Fruit fly (Drosophila melanogaster) whole organism, larva: ENCODE data around the gene CG4022.
A peak's percentile ranks its signal among the peaks of the same experiment; 100 is the strongest.

Experiments used
- noc ChIP-seq: fragments of 200-800 bp; sonication (Bioruptor generic); optimal IDR thresholded peaks from 3 replicates; lab custom pipeline; 2019; ENCODE audit warnings: missing biosample characterization, mild to moderate bottlenecking, missing genetic modification characterization, moderate library complexity

The CG4022 gene

DNA sequence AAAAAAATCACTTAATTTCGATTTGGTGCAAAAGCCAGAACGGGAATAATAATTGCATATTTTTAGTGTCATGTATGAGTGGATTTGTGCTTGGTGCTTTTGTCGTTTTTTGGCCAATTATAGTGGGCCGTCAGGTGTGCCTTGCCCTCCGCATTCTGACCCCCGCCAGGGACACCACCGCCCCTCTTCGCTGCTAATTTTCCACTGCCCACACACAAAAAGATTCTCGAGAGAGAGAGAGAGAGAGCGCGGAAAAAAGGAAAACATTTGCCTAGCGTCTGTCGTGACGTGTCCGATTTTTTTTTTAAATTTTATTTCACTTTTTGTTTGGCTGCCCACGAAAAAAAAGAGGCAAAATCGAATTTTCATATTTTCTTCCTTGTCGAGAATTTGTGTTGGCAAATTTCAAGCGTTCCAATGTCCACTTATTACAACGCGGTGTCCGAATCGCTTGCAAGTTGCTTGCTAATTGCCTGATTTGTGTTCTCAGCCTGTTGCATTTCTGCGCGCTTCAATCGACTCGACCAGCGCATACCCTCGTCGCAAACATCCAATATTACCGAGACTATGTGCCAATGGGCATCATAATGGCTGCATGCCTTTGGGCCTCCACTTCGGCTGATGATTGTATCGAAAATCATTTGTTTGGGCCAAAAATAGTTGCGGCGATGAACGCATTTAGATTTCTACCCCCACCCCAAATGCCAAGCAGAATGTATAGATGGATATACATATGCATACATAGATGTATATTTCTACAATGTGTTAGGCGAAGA, 21.4 kb upstream of the CG4022 start:
- TF ChIP-seq noc (tag; lab: Kevin White, UChicago) = no peak

DNA sequence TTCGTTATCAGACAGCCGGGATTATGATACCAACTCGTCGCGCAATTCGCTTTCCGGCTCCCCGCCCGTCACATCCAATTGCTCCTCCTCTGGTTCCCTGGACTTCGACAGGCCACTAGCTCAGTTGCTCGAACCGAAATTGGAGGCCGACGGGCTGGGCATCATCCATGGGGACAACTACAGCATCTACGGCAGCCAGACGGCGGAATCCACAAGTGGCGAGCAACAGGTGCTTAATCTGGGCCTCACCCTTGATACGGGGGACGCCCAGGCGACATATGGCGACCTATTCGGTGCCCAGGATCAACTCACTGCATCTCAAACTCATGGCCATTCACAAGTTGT, 19.9 kb upstream of the CG4022 start:
- no peak for TF ChIP-seq noc (tag; lab: Kevin White, UChicago)

DNA sequence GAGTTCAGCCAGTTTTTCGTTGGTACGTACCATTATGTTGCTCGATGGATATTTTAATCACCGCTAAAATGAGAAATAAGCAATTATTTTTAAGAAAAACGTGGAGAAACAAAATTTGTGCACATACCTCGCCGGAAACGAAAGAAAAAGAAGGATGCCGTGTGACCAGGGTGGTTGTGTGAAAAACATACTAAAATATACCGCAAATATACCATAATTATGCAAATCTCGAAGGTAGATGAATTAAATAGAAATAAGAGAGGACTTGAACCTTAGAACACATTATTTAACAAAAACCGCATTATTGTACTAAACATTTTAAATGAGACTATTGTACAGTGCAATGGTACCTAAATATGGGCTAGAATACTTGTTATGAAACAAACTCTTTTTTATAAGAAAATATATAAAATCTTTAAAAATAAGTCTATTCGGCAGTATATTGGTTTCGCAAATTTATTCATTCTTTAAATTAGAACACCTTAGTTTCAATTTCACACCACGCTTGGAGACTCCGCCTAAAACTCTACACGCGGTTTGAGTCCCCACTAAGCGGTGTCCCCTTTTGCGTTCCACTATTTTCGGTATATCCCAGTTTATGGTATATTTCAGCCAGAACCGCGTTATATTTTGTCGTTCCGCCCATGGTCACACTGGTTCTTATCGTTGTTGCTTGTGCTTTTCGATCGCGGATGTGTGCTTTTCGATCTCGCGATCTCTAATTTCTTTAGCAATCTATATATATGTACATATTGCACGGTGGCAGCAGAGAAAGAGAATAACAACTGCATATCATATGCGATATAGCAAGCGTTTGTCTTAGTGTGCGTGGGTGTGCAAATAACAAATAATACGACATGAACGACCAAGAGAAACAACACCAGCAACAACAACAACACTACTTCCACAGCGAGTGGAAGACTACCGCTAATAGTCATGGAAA, 19.3 kb upstream of the CG4022 start, which contains the start of the genes RpS17 and MTF-1:
Gene RpS17, minus strand, starts transcription at position 157 of the 943 bp plus-strand sequence.
Gene MTF-1, plus strand, starts transcription at position 648 of the 943 bp plus-strand sequence.
- peak; percentile 41 for TF ChIP-seq noc (tag; lab: Kevin White, UChicago)

DNA sequence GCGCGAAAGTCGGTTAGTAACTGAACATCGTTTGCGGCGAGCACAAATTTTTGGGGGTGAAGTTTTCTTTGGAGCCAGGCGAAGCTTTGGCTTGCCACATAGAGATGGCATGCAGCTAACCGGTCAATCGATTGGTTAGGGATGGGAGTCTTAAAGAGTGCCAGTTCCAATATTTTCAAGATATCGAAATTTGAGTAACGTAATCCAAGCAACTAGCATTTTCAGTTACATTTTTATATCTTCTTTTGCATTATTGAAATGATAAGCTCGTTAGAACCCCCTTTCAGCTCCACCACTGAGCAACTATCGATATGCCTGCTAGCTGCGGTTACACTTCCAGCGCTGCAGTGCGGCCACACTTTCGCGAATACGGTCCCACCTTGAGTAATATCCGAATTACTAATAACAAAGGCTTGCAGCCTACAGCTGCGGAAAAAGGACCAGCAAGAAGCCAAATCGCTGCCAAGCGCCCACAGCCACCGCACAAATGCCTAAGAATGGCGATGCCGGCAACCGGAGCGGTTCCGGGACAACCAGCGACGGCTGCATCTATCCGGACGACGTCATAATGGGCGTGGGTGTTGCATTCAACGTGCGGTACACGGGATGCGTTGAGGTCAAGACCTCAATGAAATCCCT, 16.1 kb upstream of the CG4022 start, which contains the start of the genes Atat and Shc:
Gene Atat, minus strand, starts transcription at position 103 of the 639 bp plus-strand sequence.
Gene Shc, plus strand, starts transcription at position 355 of the 639 bp plus-strand sequence.
- TF ChIP-seq noc (tag; lab: Kevin White, UChicago) = peak; percentile 97

DNA sequence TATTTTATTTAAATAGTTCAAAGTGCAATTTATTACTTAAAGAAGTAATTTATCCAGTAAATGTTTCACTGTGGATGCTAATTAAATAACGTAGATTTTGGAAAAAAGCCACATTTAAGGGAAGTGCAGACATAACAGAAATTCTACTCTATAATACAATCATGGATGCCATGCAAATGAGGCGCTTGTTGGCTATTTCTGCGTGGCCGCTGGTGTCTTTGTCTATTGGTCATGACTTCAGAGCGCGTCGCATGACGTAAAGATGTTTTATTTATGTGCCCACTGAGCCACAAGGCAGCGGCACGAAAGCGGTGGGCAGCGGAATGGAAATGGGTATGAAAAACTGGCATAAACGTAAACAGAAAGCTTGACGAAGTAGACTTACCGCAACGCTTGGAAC, 15.2 kb upstream of the CG4022 start:
- no peak for TF ChIP-seq noc (tag; lab: Kevin White, UChicago)

DNA sequence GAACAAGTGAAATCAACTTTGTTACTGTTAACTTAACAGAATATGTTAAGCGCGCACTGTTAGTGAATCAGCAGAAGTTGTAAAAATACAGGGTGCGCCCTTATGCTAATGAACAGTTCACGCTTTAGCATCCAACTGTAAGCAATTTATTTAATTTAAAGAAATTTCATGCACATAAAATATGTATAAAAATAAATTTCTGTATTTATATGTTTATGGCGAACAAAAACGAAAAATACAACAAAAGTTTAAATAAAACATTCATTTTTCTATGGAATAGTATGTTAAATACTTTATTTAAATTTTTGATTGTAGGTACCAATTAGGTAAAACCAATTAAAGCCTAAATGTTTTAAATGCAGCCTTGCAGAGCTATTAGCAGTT, 13.9 kb upstream of the CG4022 start:
- no peak for TF ChIP-seq noc (tag; lab: Kevin White, UChicago)

DNA sequence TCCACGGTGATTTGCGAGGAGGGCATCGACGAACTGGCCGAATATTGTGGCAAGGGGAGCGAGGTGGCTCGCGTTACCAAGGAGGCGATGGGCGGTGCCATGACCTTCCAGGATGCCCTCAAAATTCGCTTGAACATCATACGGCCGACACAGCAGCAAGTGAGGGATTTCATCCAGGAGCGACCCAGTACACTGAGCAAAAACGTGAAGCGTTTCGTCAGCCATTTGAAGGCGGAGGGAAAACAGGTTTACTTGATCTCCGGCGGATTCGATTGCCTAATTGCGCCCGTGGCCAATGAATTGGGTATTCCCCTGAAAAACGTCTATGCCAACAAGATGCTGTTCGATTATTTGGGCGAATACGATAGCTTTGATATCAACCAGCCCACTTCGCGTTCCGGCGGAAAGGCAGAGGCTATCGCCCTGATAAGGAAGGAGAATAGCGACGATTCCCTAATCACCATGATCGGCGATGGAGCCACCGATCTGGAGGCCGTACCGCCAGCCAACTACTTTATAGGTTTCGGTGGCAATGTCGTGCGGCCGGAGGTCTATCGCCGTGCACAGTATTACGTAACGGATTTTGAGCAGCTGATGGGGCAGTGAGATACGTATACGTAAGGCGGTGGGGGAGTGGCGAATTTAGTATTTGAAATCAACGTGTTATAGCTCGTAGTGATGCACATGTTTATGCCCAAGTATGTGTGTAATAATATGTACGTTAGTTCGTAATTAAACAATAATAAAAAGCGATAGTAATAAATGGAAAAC, 13.3 kb upstream of the CG4022 start:
- no peak for TF ChIP-seq noc (tag; lab: Kevin White, UChicago)

DNA sequence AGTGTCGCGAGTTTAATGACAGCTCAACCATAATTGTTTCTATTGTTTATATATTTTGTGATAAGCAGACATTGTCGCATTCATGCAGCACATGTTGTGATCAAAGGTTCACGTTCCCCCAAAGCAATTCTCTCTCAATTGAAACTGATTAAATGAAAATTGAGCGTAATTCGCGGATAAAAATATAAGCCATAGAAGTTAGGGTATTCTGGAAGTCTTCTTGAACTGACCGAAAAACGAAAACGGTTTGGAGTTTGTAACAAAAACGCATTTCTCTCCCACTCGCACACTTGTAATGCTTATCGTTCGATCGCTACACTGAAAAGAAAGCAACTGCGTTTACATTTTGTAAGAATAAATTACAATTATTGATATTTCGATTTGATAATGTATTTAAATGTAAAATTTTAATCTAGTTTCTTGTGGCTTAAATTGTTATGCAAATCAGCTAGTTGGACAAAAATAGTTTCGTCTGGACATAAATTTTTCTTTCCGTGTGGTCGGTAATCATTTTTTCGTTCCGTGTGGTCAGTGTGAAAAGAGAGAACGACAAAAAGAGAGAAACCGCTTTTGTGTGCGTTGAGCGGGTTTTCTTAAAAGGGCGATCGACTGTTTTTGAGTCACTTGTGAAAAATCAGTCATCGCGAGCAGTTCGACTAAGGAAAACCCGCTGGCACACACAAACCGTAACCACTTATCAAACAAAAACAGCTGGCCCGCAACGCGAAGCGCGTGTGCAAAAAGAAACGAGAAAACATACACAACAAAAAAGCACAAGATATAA, 12.2 kb upstream of the CG4022 start, which contains the start of gene aay:
Gene aay, plus strand, starts transcription at position 618 of the 784 bp plus-strand sequence.
- peak; percentile 97 for TF ChIP-seq noc (tag; lab: Kevin White, UChicago)

DNA sequence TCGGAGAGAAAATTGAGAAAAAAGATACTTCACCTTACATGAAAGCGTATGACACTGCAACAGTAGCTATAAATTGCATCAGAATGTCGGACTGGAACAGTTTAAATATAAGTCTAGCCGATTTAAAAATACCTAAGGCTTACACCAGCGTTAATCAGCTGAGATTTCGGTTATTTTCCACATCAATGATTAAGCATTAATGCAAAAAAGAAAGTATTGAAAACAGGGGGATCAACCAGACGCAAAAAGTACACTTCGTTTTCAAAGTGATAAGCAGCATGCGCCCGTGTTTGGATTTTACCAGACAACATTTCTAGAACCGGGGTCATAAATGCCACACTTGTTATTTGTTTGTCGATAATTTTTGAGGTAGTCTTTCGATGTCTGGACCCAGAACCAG, 11.5 kb upstream of the CG4022 start:
- peak; percentile 15 for TF ChIP-seq noc (tag; lab: Kevin White, UChicago)

DNA sequence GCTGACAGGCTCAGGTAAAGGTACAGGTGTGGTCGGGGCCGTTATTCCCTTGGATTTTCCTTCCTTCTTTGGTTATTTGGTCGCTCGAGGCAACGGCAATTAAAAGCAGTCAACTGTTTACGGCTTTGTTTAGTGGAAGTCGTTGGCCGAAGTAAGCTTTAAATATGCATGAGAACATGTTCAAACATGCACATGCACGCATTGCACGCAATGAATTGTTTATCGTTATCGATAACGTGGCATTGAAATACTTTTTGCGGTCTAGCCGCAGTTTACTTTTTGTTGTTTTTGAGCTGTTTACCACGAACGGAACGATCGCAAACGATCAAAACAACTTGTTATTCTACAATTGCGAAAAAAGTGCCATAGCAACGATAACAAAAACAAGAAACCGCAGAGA, 11.0 kb upstream of the CG4022 start:
- no peak for TF ChIP-seq noc (tag; lab: Kevin White, UChicago)

DNA sequence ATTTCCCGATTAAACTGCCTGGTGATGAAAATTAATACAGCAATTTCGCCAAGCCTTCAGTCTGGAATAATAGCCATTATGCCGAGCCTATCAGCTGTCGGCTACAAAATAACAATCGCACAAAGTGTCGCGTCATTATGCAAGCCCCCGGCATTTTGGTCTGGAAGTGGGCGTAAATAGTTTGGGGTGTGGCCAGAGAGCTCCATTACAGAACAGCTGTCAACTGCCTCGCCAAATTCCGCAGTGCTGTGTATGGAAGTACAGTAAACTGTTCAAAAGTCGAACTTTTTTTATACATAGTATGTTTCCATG, 10.1 kb upstream of the CG4022 start:
- TF ChIP-seq noc (tag; lab: Kevin White, UChicago) = no peak

DNA sequence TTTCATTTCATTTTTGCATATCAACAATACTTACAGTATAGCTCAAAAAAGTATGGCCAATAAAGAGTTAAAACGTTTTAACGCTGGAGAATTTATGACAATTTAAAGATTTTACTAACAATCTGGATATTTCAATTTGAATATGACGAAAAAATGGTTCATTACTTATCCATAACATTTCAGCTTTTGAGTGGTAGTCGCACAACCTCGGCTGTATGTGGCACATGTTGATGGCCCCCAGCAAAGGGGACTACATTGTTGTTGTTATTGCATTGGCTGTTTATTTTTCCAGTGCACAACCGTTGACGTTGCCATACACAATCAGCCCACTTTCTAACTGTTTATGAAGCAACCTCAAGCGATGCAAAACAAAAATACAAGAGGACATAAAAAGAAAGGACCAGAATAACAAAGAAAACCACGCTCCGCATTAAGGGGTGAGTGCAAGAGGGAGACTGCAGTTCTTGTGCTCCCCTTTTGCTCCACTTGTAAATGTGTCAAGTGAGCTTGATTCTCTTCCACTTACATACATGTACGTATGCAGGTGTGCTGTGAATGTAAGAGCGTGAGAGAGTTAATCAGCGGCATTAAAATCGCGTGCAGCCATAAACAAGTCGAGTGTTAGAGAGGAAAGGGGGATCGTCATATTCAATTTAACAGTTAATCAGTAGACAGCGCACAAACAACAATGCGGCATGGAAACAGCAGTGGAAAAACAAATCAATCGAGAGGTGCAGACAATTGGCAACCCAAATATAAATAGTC, 9.6 kb upstream of the CG4022 start:
- peak; percentile 26 for TF ChIP-seq noc (tag; lab: Kevin White, UChicago)

DNA sequence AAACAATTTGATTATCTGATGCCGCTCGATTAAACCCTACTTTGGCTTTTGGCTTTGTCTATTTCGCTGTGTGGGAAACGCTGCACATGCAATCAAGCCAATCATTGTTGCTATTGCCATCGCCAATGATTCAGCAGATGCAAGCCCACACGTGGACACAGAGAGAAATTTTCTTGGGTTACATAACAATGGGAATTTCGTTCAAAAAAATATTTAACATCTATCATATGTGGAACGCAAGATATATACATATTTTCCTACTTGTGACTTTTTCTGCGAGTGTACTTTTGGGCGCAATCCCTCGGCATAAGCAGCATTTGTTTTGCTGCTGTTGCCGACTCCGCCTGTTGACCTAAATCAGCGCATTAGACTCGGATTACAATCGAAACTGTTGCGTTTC, 8.7 kb upstream of the CG4022 start:
- no peak for TF ChIP-seq noc (tag; lab: Kevin White, UChicago)
